Worm (Caenorhabditis elegans): Measurements from ENCODE around the gene hyls-1.
A peak's percentile ranks its signal among the peaks of the same experiment; 100 is the strongest.

hyls-1 gene

ce11 chrV:7196498-7196966 lies 40.6 kb upstream of the hyls-1 start, which contains the start of gene F09G2.2 (continued):
- no peak for TF ChIP-seq zag-1 (tag; optimal IDR thresholded peaks at IDR 0.05)
- TF ChIP-seq blmp-1 (tag; optimal IDR thresholded peaks at IDR 0.05), result peak; percentile 77
- TF ChIP-seq ceh-88 (GFP tag; IDR thresholded peaks at IDR 0.05), result peak; percentile 74
- peak; percentile 88 for TF ChIP-seq isw-1 (GFP tag; IDR thresholded peaks at IDR 0.05)
- TF ChIP-seq efl-3 (GFP tag; optimal IDR thresholded peaks at IDR 0.05), result no peak
- TF ChIP-seq C34B4.2 (tag; optimal IDR thresholded peaks at IDR 0.05), result no peak
- peak; percentile 87 for TF ChIP-seq grh-1 (GFP tag; IDR thresholded peaks at IDR 0.05)
- peak; percentile 44 for TF ChIP-seq fkh-10 (GFP tag; optimal IDR thresholded peaks at IDR 0.05)
- peak; percentile 91 for TF ChIP-seq nhr-47 (tag; optimal IDR thresholded peaks at IDR 0.05)
- peak; percentile 90 to 95 for TF ChIP-seq lsy-2 (tag; optimal IDR thresholded peaks at IDR 0.05)
- peak; percentile 79 for TF ChIP-seq nhr-237 (tag; optimal IDR thresholded peaks at IDR 0.05)
- TF ChIP-seq F16B12.6 (tag; optimal IDR thresholded peaks at IDR 0.05), result peak; percentile 62
- TF ChIP-seq ztf-4 (tag; optimal IDR thresholded peaks at IDR 0.05), result peak; percentile 69
- peak; percentile 86 for TF ChIP-seq nhr-77 (tag; optimal IDR thresholded peaks at IDR 0.05)
- peak in 1 of 2 experiments; percentile 75 for TF ChIP-seq ztf-11 (tag; optimal IDR thresholded peaks at IDR 0.05)
- TF ChIP-seq pag-3 (tag; optimal IDR thresholded peaks at IDR 0.05; ENCODE audit: borderline replicate concordance, insufficient read depth), result peak; percentile 44
- no peak for TF ChIP-seq tlp-1 (tag; optimal IDR thresholded peaks at IDR 0.05)
- TF ChIP-seq mep-1 (tag; optimal IDR thresholded peaks at IDR 0.05), result peak; percentile 95
- TF ChIP-seq skn-1 (tag; optimal IDR thresholded peaks at IDR 0.05), result peak; percentile 92
- peak; percentile 91 for TF ChIP-seq lin-14 (GFP tag; optimal IDR thresholded peaks at IDR 0.05)
- peak; percentile 62 for TF ChIP-seq mef-2 (tag; optimal IDR thresholded peaks at IDR 0.05)
- TF ChIP-seq lir-3 (tag; optimal IDR thresholded peaks at IDR 0.05; ENCODE audit: poor library complexity), result peak; percentile 29
- TF ChIP-seq tbx-2 (tag; optimal IDR thresholded peaks at IDR 0.05), result peak; percentile 91
- TF ChIP-seq snpc-4 (tag; optimal IDR thresholded peaks at IDR 0.05), result peak; percentile 62
- TF ChIP-seq unc-86 (tag; optimal IDR thresholded peaks at IDR 0.05), result peak; percentile 83
- peak; percentile 94 for TF ChIP-seq nhr-19 (GFP tag; conservative IDR thresholded peaks at IDR 0.05)
- peak; percentile 93 for TF ChIP-seq swsn-7 (tag; optimal IDR thresholded peaks at IDR 0.05)
- TF ChIP-seq sptf-1 (tag; optimal IDR thresholded peaks at IDR 0.05), result no peak
- TF ChIP-seq ets-5 (GFP tag; IDR thresholded peaks at IDR 0.05), result no peak
- no peak for TF ChIP-seq egl-27 (tag; optimal IDR thresholded peaks at IDR 0.05)
- TF ChIP-seq ceh-82 (tag; optimal IDR thresholded peaks at IDR 0.05), result peak; percentile 92 to 94 (median 93)
- TF ChIP-seq elt-3 (tag; optimal IDR thresholded peaks at IDR 0.05), result peak in 4 of 6 experiments; percentile 14 to 93 (median 68)
- peak in 1 of 2 experiments; percentile 90 for TF ChIP-seq mdl-1 (tag; optimal IDR thresholded peaks at IDR 0.05)
- peak; percentile 52 for TF ChIP-seq hpl-2 (GFP tag; optimal IDR thresholded peaks at IDR 0.05)
- no peak for TF ChIP-seq nhr-12 (tag; optimal IDR thresholded peaks at IDR 0.05)
- TF ChIP-seq pax-3 (tag; optimal IDR thresholded peaks at IDR 0.05), result peak; percentile 60
- TF ChIP-seq efl-1 (optimal IDR thresholded peaks at IDR 0.05), result peak; percentile 91
- peak; percentile 89 to 99 for TF ChIP-seq efl-1 (GFP tag; optimal IDR thresholded peaks at IDR 0.05 in 1 of 2)
- TF ChIP-seq fkh-4 (tag; optimal IDR thresholded peaks at IDR 0.05; ENCODE audit: borderline replicate concordance), result no peak
- peak; percentile 73 for TF ChIP-seq zip-4 (GFP tag; optimal IDR thresholded peaks at IDR 0.05)
- peak; percentile 43 for TF ChIP-seq lin-39 (tag; optimal IDR thresholded peaks at IDR 0.05)

- no peak for TF ChIP-seq unc-62 (GFP tag; optimal IDR thresholded peaks at IDR 0.05)
- no peak for TF ChIP-seq nhr-85 (tag)
- TF ChIP-seq nhr-20 (tag; optimal IDR thresholded peaks at IDR 0.05), result no peak
- TF ChIP-seq pqm-1 (tag; optimal IDR thresholded peaks at IDR 0.05), result no peak
- TF ChIP-seq fos-1 (tag; optimal IDR thresholded peaks at IDR 0.05), result no peak
- no peak for TF ChIP-seq hpl-2 (GFP tag; optimal IDR thresholded peaks at IDR 0.05)
- no peak for TF ChIP-seq lir-3 (tag; optimal IDR thresholded peaks at IDR 0.05; ENCODE audit: poor library complexity)
- no peak for TF ChIP-seq C04F5.9 (tag; optimal IDR thresholded peaks at IDR 0.05)
- no peak for TF ChIP-seq fkh-4 (tag; optimal IDR thresholded peaks at IDR 0.05; ENCODE audit: borderline replicate concordance)
These were observed 40.1 kb upstream of the hyls-1 start for ce11 chrV:7197036-7197435.

Measured in whole organism, L1 larva.